Worm (Caenorhabditis elegans) whole organism, late embryonic: ENCODE data around the gene sec-20.

Experiments
- C08G9.2 ChIP-seq: sonication (generic microtip); optimal IDR thresholded peaks from 2 replicates; lab custom pipeline; 2016; ENCODE audit warnings: mild to moderate bottlenecking, missing genetic modification characterization, moderate library complexity, missing compliant biosample characterization
- C38D4.7 ChIP-seq: fragments of 200-800 bp; sonication (Bioruptor generic); optimal IDR thresholded peaks from 2 replicates; lab custom pipeline; 2018; ENCODE audit warnings: mild to moderate bottlenecking, missing genetic modification characterization, moderate library complexity, missing compliant biosample characterization
- K02D7.2 ChIP-seq: sonication (generic microtip); optimal IDR thresholded peaks from 2 replicates; lab custom pipeline; 2017; ENCODE audit warnings: mild to moderate bottlenecking, missing genetic modification characterization, missing compliant biosample characterization
- T23F11.4 ChIP-seq: fragments of 200-800 bp; sonication (Bioruptor generic); optimal IDR thresholded peaks from 2 replicates; lab custom pipeline; 2018; ENCODE audit warnings: mild to moderate bottlenecking, missing genetic modification characterization, missing compliant biosample characterization
- ahr-1 ChIP-seq: sonication (generic microtip); optimal IDR thresholded peaks from 2 replicates; lab custom pipeline; 2016; ENCODE audit warnings: missing genetic modification characterization, missing compliant biosample characterization
- ceh-14 ChIP-seq: sonication (generic microtip); optimal IDR thresholded peaks from 2 replicates; lab custom pipeline; 2016; ENCODE audit warnings: missing genotype, missing genetic modification characterization, missing compliant biosample characterization
- ceh-18 ChIP-seq: sonication (generic microtip); optimal IDR thresholded peaks from 2 replicates; lab custom pipeline; 2016; ENCODE audit warnings: missing genetic modification characterization, missing compliant biosample characterization
- ceh-19 ChIP-seq: fragments of 200-800 bp; sonication (Bioruptor generic); optimal IDR thresholded peaks from 2 replicates; lab custom pipeline; 2018; ENCODE audit warnings: mild to moderate bottlenecking, missing genetic modification characterization, missing compliant biosample characterization
- ceh-22 ChIP-seq: sonication (generic microtip); optimal IDR thresholded peaks from 2 replicates; lab custom pipeline; 2017; ENCODE audit warnings: missing biosample characterization, missing genetic modification characterization
- ceh-48 ChIP-seq: sonication (generic microtip); optimal IDR thresholded peaks from 2 replicates; lab custom pipeline; 2016; ENCODE audit warnings: missing genetic modification characterization, inconsistent platforms, missing compliant biosample characterization
- ceh-6 ChIP-seq: fragments of 200-800 bp; sonication (Bioruptor generic); optimal IDR thresholded peaks from 2 replicates; lab custom pipeline; 2018; ENCODE audit warnings: mild to moderate bottlenecking, missing genetic modification characterization, missing compliant biosample characterization
- che-1 ChIP-seq: sonication (generic microtip); optimal IDR thresholded peaks from 2 replicates; lab custom pipeline; 2016; ENCODE audit warnings: mild to moderate bottlenecking, missing genetic modification characterization, missing compliant biosample characterization
- dmd-4 ChIP-seq: sonication (generic microtip); optimal IDR thresholded peaks from 2 replicates; lab custom pipeline; 2016; ENCODE audit warnings: borderline replicate concordance, missing genetic modification characterization, missing compliant biosample characterization
- eyg-1 ChIP-seq: sonication (generic microtip); optimal IDR thresholded peaks from 2 replicates; lab custom pipeline; 2016; ENCODE audit warnings: missing genotype, missing genetic modification characterization, missing compliant biosample characterization
- fax-1 ChIP-seq: sonication (generic microtip); optimal IDR thresholded peaks from 2 replicates; lab custom pipeline; 2016; ENCODE audit warnings: missing genotype, missing genetic modification characterization, missing compliant biosample characterization
- fkh-10 ChIP-seq: fragments of 150-350 bp; optimal IDR thresholded peaks from 2 replicates; lab custom pipeline; 2014; ENCODE audit warnings: missing biosample characterization, missing genetic modification reagents, missing genetic modification characterization
- fkh-6 ChIP-seq: sonication (generic microtip); optimal IDR thresholded peaks from 2 replicates; lab custom pipeline; 2016; ENCODE audit warnings: missing genetic modification characterization, missing compliant biosample characterization
- hlh-13 ChIP-seq: fragments of 200-800 bp; sonication (Bioruptor generic); optimal IDR thresholded peaks from 2 replicates; lab custom pipeline; 2018; ENCODE audit warnings: mild to moderate bottlenecking, missing genetic modification characterization, missing compliant biosample characterization
- hlh-15 ChIP-seq: sonication (generic microtip); optimal IDR thresholded peaks from 2 replicates; lab custom pipeline; 2016; ENCODE audit warnings: missing genetic modification characterization, missing compliant biosample characterization
- hlh-6 ChIP-seq: sonication (generic microtip); optimal IDR thresholded peaks from 2 replicates; lab custom pipeline; 2016; ENCODE audit warnings: missing genotype, missing genetic modification characterization, missing compliant biosample characterization
- hlh-8 ChIP-seq: sonication (generic microtip); optimal IDR thresholded peaks from 2 replicates; lab custom pipeline; 2016; ENCODE audit warnings: missing genotype, missing genetic modification characterization, missing compliant biosample characterization
- nhr-11 ChIP-seq: fragments of 150-350 bp; optimal IDR thresholded peaks from 2 replicates; lab custom pipeline; 2014; ENCODE audit warnings: missing biosample characterization, missing genetic modification characterization
- nhr-232 ChIP-seq: sonication (generic microtip); optimal IDR thresholded peaks from 2 replicates; lab custom pipeline; 2016; ENCODE audit warnings: missing genetic modification characterization, missing compliant biosample characterization
- npax-4 ChIP-seq: sonication (generic microtip); optimal IDR thresholded peaks from 2 replicates; lab custom pipeline; 2016; ENCODE audit warnings: missing genetic modification characterization, missing compliant biosample characterization
- odd-2 ChIP-seq: sonication (generic microtip); optimal IDR thresholded peaks from 2 replicates; lab custom pipeline; 2017; ENCODE audit warnings: antibody characterized with exemption, mild to moderate bottlenecking, missing genetic modification characterization, missing compliant biosample characterization
- pha-4 ChIP-seq: fragments of 150-350 bp; optimal IDR thresholded peaks from 2 replicates; lab custom pipeline; 2018; ENCODE audit warnings: missing biosample characterization, missing genetic modification reagents, missing genetic modification characterization
- pros-1 ChIP-seq: fragments of 150-350 bp; optimal IDR thresholded peaks from 2 replicates; lab custom pipeline; 2014; ENCODE audit warnings: missing biosample characterization, missing genetic modification reagents, missing genetic modification characterization
- ref-2 ChIP-seq: sonication (generic microtip); optimal IDR thresholded peaks from 2 replicates; lab custom pipeline; 2016; ENCODE audit warnings: missing genetic modification characterization, missing compliant biosample characterization
- rnt-1 ChIP-seq: sonication (generic microtip); optimal IDR thresholded peaks from 2 replicates; lab custom pipeline; 2016; ENCODE audit warnings: missing genetic modification characterization, missing compliant biosample characterization
- sox-2 ChIP-seq: fragments of 200-800 bp; sonication (Bioruptor generic); IDR thresholded peaks from 2 replicates; pipeline ENCODE4 v1.3.6; 2022; ENCODE audit warnings: missing genetic modification reagents, missing genetic modification characterization, missing compliant biosample characterization
- sox-4 ChIP-seq: sonication (generic microtip); optimal IDR thresholded peaks from 2 replicates; lab custom pipeline; 2017; ENCODE audit warnings: mild to moderate bottlenecking, missing genetic modification characterization, inconsistent platforms, missing compliant biosample characterization
- tbx-2 ChIP-seq: sonication (generic microtip); optimal IDR thresholded peaks from 2 replicates; lab custom pipeline; 2016; ENCODE audit warnings: missing genetic modification characterization, missing compliant biosample characterization
- unc-55 ChIP-seq: sonication (generic microtip); optimal IDR thresholded peaks from 2 replicates; lab custom pipeline; 2017; ENCODE audit warnings: missing biosample characterization, missing genetic modification reagents, missing genetic modification characterization
- unc-86 ChIP-seq: sonication (generic microtip); optimal IDR thresholded peaks from 2 replicates; lab custom pipeline; 2016; ENCODE audit warnings: missing genetic modification characterization, missing compliant biosample characterization

The sec-20 gene

DNA sequence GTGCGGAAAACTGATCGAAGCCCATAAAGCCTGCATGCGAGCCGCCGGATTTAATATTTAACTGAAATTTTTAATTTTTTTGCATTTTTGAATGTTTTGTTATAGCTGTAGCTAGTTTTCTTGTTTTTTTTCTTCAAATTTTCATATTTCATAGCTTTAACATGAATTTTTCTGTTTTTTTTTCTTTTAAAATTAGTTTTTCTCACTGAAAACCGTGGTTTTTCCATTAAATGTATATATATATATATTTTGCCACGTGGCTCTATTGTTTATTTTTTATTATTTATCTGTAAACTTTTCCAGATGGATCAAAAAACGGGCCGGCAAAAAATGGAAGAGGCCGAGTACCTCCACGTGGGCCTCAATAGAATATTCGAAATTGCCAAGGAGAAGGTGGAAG is at the start of gene sec-20:
Gene sec-20, plus strand, starts transcription at position 301 of the 400 bp plus-strand sequence.
- no peak for TF ChIP-seq nhr-11
- TF ChIP-seq fkh-10 = no peak
- no peak for TF ChIP-seq ceh-18 (tag; lab: Kevin White, UChicago)
- TF ChIP-seq hlh-8 (tag; lab: Kevin White, UChicago) = no peak
- no peak for TF ChIP-seq ahr-1 (tag; lab: Kevin White, UChicago)
- TF ChIP-seq hlh-15 (tag; lab: Kevin White, UChicago) = no peak
- no peak for TF ChIP-seq C38D4.7 (GFP tag; lab: Kevin White, UChicago)
- no peak for TF ChIP-seq tbx-2 (tag; lab: Kevin White, UChicago)

DNA sequence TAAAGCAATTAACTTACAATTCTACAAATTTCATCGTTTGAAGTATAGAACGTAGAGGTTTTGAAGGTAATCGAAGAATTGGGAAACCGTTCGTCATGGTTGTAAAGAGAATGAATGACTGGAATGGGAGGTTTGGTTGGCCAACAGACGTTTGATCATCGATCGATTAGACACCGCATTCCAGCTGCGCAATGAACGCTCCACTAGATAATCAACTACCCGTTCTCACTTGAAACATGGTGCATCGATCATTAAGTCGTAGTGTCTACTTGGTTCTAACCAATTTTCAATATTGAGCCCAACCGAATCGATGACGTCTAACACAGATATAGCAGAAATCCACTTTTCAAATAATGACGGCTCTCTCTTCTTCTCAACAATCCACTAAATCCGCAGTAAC is 48.8 kb upstream of the sec-20 start, which contains the start of gene fbxb-82:
Gene fbxb-82, minus strand, starts transcription at position 101 of the 400 bp plus-strand sequence.
- no peak for TF ChIP-seq ref-2 (tag; lab: Kevin White, UChicago)

DNA sequence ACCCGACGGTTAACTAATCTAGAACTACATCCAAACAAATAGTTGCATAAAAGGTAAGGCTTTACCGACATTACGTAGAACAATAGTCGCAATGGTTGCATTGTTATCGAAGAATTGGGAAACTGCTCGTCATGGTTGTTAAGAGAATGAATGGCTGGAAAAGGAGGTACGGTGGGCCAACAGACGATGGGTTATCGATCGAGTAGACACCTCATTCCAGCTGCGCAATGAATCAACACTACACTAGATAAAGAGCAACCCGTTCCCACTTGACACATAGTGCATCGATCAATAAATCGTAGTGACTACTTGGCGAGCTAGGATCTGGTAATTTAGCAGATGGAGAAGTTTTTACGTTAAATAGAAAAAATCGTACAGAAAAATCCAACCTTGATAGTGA is 46.8 kb upstream of the sec-20 start, which contains the start of the genes T17A3.12 and fbxb-83:
Gene T17A3.12, minus strand, starts transcription at position 101 of the 400 bp plus-strand sequence.
Gene fbxb-83, minus strand, starts transcription at position 134 of the 400 bp plus-strand sequence.
- TF ChIP-seq eyg-1 (tag; lab: Kevin White, UChicago) (no peak), fkh-6 (tag; lab: Kevin White, UChicago) (no peak), odd-2 (tag; lab: Kevin White, UChicago) (no peak), K02D7.2 (tag; lab: Kevin White, UChicago) (no peak), ceh-19 (GFP tag; lab: Kevin White, UChicago) (no peak), ceh-18 (tag; lab: Kevin White, UChicago) (no peak), pros-1 (tag; lab: Kevin White, UChicago) (no peak), ahr-1 (tag; lab: Kevin White, UChicago) (no peak)

DNA sequence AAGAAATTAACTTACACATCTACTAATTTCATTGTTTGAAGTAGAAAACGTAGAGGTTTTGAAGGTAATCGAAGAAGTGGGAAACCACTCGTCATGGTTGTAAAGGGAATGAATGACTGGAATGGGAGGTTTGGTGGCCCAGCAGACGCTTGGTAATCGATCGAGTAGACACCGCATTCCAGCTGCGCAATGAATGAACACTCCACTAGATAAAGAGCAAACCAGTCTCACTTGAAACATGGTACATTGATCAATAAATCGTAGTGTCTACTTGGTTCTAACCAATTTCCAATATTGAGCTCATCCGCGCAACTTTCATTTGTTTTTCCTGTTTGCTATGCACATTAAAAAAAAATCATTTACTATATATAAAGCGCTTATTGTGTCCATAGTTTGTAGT is 45.5 kb upstream of the sec-20 start, which contains the start of gene fbxb-84:
Gene fbxb-84, minus strand, starts transcription at position 101 of the 400 bp plus-strand sequence.
- no peak for TF ChIP-seq npax-4 (tag; lab: Kevin White, UChicago)
- TF ChIP-seq C08G9.2 (tag; lab: Kevin White, UChicago) = no peak

DNA sequence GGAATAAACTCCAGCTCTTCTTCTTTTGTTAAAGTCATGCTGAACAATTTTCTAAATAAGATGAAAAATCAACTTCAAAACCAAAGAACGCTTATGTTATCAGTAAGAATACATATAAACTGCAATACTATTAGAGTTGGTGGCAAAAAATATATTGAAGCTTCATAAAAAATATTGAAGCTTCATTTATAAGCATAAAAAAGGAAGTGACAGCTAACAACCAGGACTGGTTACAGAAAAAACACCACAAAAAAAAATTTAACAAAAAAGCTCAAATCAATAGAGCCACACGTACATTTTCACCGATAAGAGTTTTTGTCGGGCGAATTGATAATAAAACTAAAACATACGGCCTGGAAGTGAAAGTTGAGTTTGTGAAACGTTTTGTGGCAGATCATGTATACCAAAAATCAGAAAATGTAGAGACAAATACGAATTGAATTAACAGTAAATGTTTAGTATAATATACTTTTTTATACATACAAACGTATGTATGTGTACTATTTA is 44.3 kb upstream of the sec-20 start, which contains the start of gene sqst-5:
Gene sqst-5, minus strand, starts transcription at position 51 of the 507 bp plus-strand sequence.
- TF ChIP-seq sox-4 (tag; lab: Kevin White, UChicago) (no peak), hlh-6 (tag; lab: Kevin White, UChicago) (no peak), dmd-4 (tag; lab: Kevin White, UChicago) (no peak), ceh-22 (tag; lab: Kevin White, UChicago) (no peak), unc-86 (tag; lab: Kevin White, UChicago) (no peak), tbx-2 (tag; lab: Kevin White, UChicago) (no peak), sox-2 (GFP tag; lab: Robert Waterston, UW) (no peak), unc-55 (no peak), che-1 (no peak), nhr-232 (tag; lab: Kevin White, UChicago) (no peak), pha-4 (no peak), eyg-1 (tag; lab: Kevin White, UChicago) (no peak), ceh-48 (tag; lab: Kevin White, UChicago) (no peak), ceh-14 (tag; lab: Kevin White, UChicago) (no peak), hlh-13 (GFP tag; lab: Kevin White, UChicago) (no peak), rnt-1 (no peak), ceh-6 (GFP tag; lab: Kevin White, UChicago) (no peak), T23F11.4 (GFP tag; lab: Kevin White, UChicago) (no peak), fax-1 (tag; lab: Kevin White, UChicago) (no peak)
